Fruit fly (Drosophila melanogaster): ENCODE measurements around the gene CG3552.
A peak's percentile ranks its signal among the peaks of the same experiment; 100 is the strongest.

Gene CG3552

dm6 chr3L:9476829-9477228 lies 20.7 kb downstream of the CG3552 start, which contains the start of the genes Uch-L5 and Jarid2 (continued):
- TF ChIP-seq Neu2 (GFP tag; optimal IDR thresholded peaks at IDR 0.05; ENCODE audit: borderline replicate concordance) (no peak), insv (GFP tag; optimal IDR thresholded peaks at IDR 0.05) (peak in 1 of 2 experiments; percentile 37), esg (GFP tag; conservative IDR thresholded peaks at IDR 0.05) (no peak), jing (GFP tag; optimal IDR thresholded peaks at IDR 0.05) (no peak), CG7745 (tag; optimal IDR thresholded peaks at IDR 0.05) (no peak), CG5180 (GFP tag; optimal IDR thresholded peaks at IDR 0.05) (no peak), dan (GFP tag; IDR thresholded peaks at IDR 0.05) (no peak), lmd (GFP tag; IDR thresholded peaks at IDR 0.05) (no peak; the same call in 1 of the 2 replicates), CG8089 (GFP tag; optimal IDR thresholded peaks at IDR 0.05) (no peak), CG18011 (GFP tag; optimal IDR thresholded peaks at IDR 0.05) (peak; percentile 46), ap (GFP tag; IDR thresholded peaks at IDR 0.05) (no peak), CG6272 (GFP tag; IDR thresholded peaks at IDR 0.05) (no peak), Atf-2 (GFP tag; optimal IDR thresholded peaks at IDR 0.05) (peak; percentile 9), CG9215 (GFP tag; IDR thresholded peaks at IDR 0.05) (no peak), emc (GFP tag; optimal IDR thresholded peaks at IDR 0.05) (peak; percentile 34), Sin3A (optimal IDR thresholded peaks at IDR 0.05) (peak; percentile 79), Trl (optimal IDR thresholded peaks at IDR 0.05) (no peak), Trl (GFP tag; optimal IDR thresholded peaks at IDR 0.05) (peak; percentile 66), hkb (optimal IDR thresholded peaks at IDR 0.05) (no peak), hkb (GFP tag; IDR thresholded peaks at IDR 0.05) (no peak), unc-4 (GFP tag; IDR thresholded peaks at IDR 0.05; ENCODE audit: partially characterized antibody) (0 out of 2 replicates have a peak, but pooled peaks have one; percentile 17), knrl (GFP tag; IDR thresholded peaks at IDR 0.05; ENCODE audit: partially characterized antibody) (no peak), CG13123 (GFP tag; optimal IDR thresholded peaks at IDR 0.05) (peak; percentile 41), CG43689 (GFP tag; IDR thresholded peaks at IDR 0.05) (no peak), grau (tag; optimal IDR thresholded peaks at IDR 0.05) (peak; percentile 43), pnt (GFP tag; optimal IDR thresholded peaks at IDR 0.05) (peak; percentile 57), CG6654 (GFP tag; optimal IDR thresholded peaks at IDR 0.05) (no peak), tin (GFP tag; optimal IDR thresholded peaks at IDR 0.05) (peak; percentile 42), MESR4 (GFP tag; optimal IDR thresholded peaks at IDR 0.05) (peak; percentile 96), trh (GFP tag; optimal IDR thresholded peaks at IDR 0.05) (no peak), stwl (tag; optimal IDR thresholded peaks at IDR 0.05) (peak; percentile 93), sna (GFP tag; IDR thresholded peaks at IDR 0.05; ENCODE audit: partially characterized antibody) (no peak), unpg (GFP tag; optimal IDR thresholded peaks at IDR 0.05) (no peak), cg (GFP tag; optimal IDR thresholded peaks at IDR 0.05) (peak; percentile 7), pum (GFP tag; optimal IDR thresholded peaks at IDR 0.05) (peak; percentile 42), E2f2 (GFP tag; IDR thresholded peaks at IDR 0.05) (peak; percentile 60), Bgb (GFP tag; IDR thresholded peaks at IDR 0.05; ENCODE audit: partially characterized antibody) (peak; percentile 45), cas (GFP tag; IDR thresholded peaks at IDR 0.05) (no peak), nerfin-2 (GFP tag; IDR thresholded peaks at IDR 0.05; ENCODE audit: partially characterized antibody) (no peak), Med (GFP tag) (peak; percentile 94), sug (tag; optimal IDR thresholded peaks at IDR 0.05) (peak; percentile 46), Oli (tag; optimal IDR thresholded peaks at IDR 0.05) (no peak), CG14667 (GFP tag; IDR thresholded peaks at IDR 0.05) (no peak), CG10462 (GFP tag; optimal IDR thresholded peaks at IDR 0.05) (no peak), HmgZ (tag; optimal IDR thresholded peaks at IDR 0.05) (peak; percentile 63), ftz-f1 (GFP tag; optimal IDR thresholded peaks at IDR 0.05) (no peak), CG14441 (GFP tag; IDR thresholded peaks at IDR 0.05) (0 out of 2 replicates have a peak, but pooled peaks have one; percentile 12), CG3281 (GFP tag; optimal IDR thresholded peaks at IDR 0.05) (peak; percentile 68), Scr (GFP tag; IDR thresholded peaks at IDR 0.05; ENCODE audit: partially characterized antibody) (no peak), phol (tag; optimal IDR thresholded peaks at IDR 0.05) (peak; percentile 100), CG3726 (GFP tag; IDR thresholded peaks at IDR 0.05) (no peak), ash1 (GFP tag; optimal IDR thresholded peaks at IDR 0.05) (peak; percentile 46)

Measured in whole organism, embryonic.